Worm (Caenorhabditis elegans): ENCODE measurements around the gene F25B4.8.

The F25B4.8 gene

ce11 chrV:5717237-5717935, 25.9 kb upstream of the F25B4.8 start, which contains the start of gene rga-3:
Gene rga-3 (plus strand): TSS chrV:5717885.
- no peak for TF ChIP-seq egl-27 (tag; optimal IDR thresholded peaks at IDR 0.05)
- no peak for TF ChIP-seq sup-37 (GFP tag; optimal IDR thresholded peaks at IDR 0.05)
- TF ChIP-seq ztf-4 (tag; optimal IDR thresholded peaks at IDR 0.05), result no peak
- TF ChIP-seq hlh-4 (tag; optimal IDR thresholded peaks at IDR 0.05), result no peak
- no peak for TF ChIP-seq unc-98 (GFP tag; IDR thresholded peaks at IDR 0.05)
- TF ChIP-seq fkh-10 (GFP tag; optimal IDR thresholded peaks at IDR 0.05), result no peak
- no peak for TF ChIP-seq C16A3.4 (tag; optimal IDR thresholded peaks at IDR 0.05)
- no peak for TF ChIP-seq grh-1 (GFP tag; IDR thresholded peaks at IDR 0.05)
- no peak for TF ChIP-seq nhr-84 (tag; optimal IDR thresholded peaks at IDR 0.05)
- TF ChIP-seq fkh-8 (tag; optimal IDR thresholded peaks at IDR 0.05), result no peak
- TF ChIP-seq C34B4.2 (tag; optimal IDR thresholded peaks at IDR 0.05), result no peak
- no peak for TF ChIP-seq tlp-1 (tag; optimal IDR thresholded peaks at IDR 0.05)
- TF ChIP-seq unc-130 (tag; optimal IDR thresholded peaks at IDR 0.05), result no peak
- no peak for TF ChIP-seq ama-1 (optimal IDR thresholded peaks at IDR 0.05)
- no peak for TF ChIP-seq elt-2 (tag; optimal IDR thresholded peaks at IDR 0.05)
- TF ChIP-seq nhr-20 (tag; optimal IDR thresholded peaks at IDR 0.05), result no peak
- no peak for TF ChIP-seq irx-1 (tag; optimal IDR thresholded peaks at IDR 0.05)
- no peak for TF ChIP-seq elt-3 (tag; optimal IDR thresholded peaks at IDR 0.05)

DNA sequence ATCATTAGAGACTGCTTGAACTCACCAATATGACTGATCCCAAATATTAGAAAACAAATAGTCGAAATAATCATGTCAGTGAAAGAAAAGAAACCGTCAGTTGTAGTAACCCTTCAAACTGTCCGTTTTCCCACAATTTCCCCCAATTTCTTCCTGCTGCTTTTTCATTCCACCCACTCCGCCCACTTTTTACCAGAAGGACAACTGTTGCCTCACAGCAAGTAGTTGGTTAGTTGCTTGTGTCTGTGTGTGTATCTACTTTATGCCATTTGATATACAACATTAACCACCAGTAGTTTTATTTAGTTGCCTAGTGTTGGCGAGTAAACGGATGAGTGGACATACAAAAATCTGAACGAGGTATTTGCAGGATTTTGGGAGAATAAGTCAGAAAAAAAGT, 25.0 kb upstream of the F25B4.8 start, which contains the start of gene K09H11.9:
Gene K09H11.9, minus strand, starts transcription at position 101 of the 400 bp plus-strand sequence.
- TF ChIP-seq efl-1 (optimal IDR thresholded peaks at IDR 0.05) (no peak), efl-1 (GFP tag; optimal IDR thresholded peaks at IDR 0.05 in 1 of 2) (peak in 1 of 2 experiments; percentile 20), ztf-11 (tag; optimal IDR thresholded peaks at IDR 0.05) (no peak)

- no peak for TF ChIP-seq ceh-88 (GFP tag; IDR thresholded peaks at IDR 0.05)
- no peak for TF ChIP-seq lsy-2 (tag; optimal IDR thresholded peaks at IDR 0.05)
- no peak for TF ChIP-seq nhr-12 (tag; optimal IDR thresholded peaks at IDR 0.05)
- no peak for TF ChIP-seq snu-23 (GFP tag; optimal IDR thresholded peaks at IDR 0.05)
- TF ChIP-seq fkh-10 (GFP tag; optimal IDR thresholded peaks at IDR 0.05), result no peak
- TF ChIP-seq tlp-1 (tag; optimal IDR thresholded peaks at IDR 0.05), result no peak
- no peak for TF ChIP-seq efl-1 (optimal IDR thresholded peaks at IDR 0.05)
- TF ChIP-seq efl-1 (GFP tag; optimal IDR thresholded peaks at IDR 0.05 in 1 of 2), result no peak
- no peak for TF ChIP-seq C04F5.9 (tag; optimal IDR thresholded peaks at IDR 0.05)
- no peak for TF ChIP-seq zag-1 (tag; optimal IDR thresholded peaks at IDR 0.05)
- TF ChIP-seq ceh-82 (tag; optimal IDR thresholded peaks at IDR 0.05), result no peak
- TF ChIP-seq hlh-4 (tag; optimal IDR thresholded peaks at IDR 0.05), result no peak
- TF ChIP-seq pqm-1 (tag; optimal IDR thresholded peaks at IDR 0.05), result no peak
- no peak for TF ChIP-seq sox-4 (tag; optimal IDR thresholded peaks at IDR 0.05)
- no peak for TF ChIP-seq pag-3 (tag; optimal IDR thresholded peaks at IDR 0.05; ENCODE audit: borderline replicate concordance, insufficient read depth)
- TF ChIP-seq lin-14 (GFP tag; optimal IDR thresholded peaks at IDR 0.05), result no peak
These were observed 22.0 kb upstream of the F25B4.8 start for ce11 chrV:5713510-5713909.

DNA sequence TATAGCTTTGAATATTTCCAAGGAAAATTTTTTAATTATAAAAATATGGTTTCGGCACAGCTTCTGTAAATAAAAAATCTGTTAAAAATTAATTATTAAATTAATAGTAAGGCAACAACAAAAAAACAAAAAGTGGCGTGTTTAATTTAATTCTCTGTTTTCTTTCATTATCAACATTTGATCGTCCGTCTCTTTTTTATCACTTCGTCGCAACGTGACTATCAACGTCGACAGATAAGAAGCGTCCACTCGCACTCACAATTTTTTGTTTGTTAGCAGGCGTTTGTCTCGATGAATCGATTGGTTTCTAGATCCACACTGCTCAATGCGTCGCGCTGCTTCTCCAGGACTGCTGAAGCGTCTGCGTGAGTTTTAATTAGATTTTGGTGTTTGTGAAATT, 21.1 kb upstream of the F25B4.8 start, which contains the start of gene gcst-1:
Gene gcst-1, plus strand, starts transcription at position 277 of the 400 bp plus-strand sequence.
- TF ChIP-seq lin-35 (GFP tag; optimal IDR thresholded peaks at IDR 0.05) (peak in 1 of 2 experiments; percentile 23), skn-1 (tag; optimal IDR thresholded peaks at IDR 0.05) (no peak), elt-2 (tag; optimal IDR thresholded peaks at IDR 0.05) (peak; percentile 69), sptf-1 (tag; optimal IDR thresholded peaks at IDR 0.05) (no peak), hpl-2 (GFP tag; optimal IDR thresholded peaks at IDR 0.05) (no peak), mdl-1 (tag; optimal IDR thresholded peaks at IDR 0.05) (peak in 1 of 2 experiments; percentile 40), nhr-12 (tag; optimal IDR thresholded peaks at IDR 0.05) (no peak), mep-1 (tag; optimal IDR thresholded peaks at IDR 0.05) (no peak), nhr-28 (tag; optimal IDR thresholded peaks at IDR 0.05) (no peak), nhr-76 (tag; optimal IDR thresholded peaks at IDR 0.05) (no peak), grh-1 (GFP tag; IDR thresholded peaks at IDR 0.05) (no peak), ztf-11 (tag; optimal IDR thresholded peaks at IDR 0.05) (no peak), aly-2 (tag; optimal IDR thresholded peaks at IDR 0.05) (no peak), zip-4 (GFP tag; optimal IDR thresholded peaks at IDR 0.05) (no peak), xbp-1 (tag; optimal IDR thresholded peaks at IDR 0.05) (no peak), elt-3 (tag; optimal IDR thresholded peaks at IDR 0.05) (peak in 1 of 6 experiments; percentile 38), jun-1 (tag; optimal IDR thresholded peaks at IDR 0.05) (no peak), unc-62 (GFP tag; optimal IDR thresholded peaks at IDR 0.05) (no peak), vab-15 (tag; optimal IDR thresholded peaks at IDR 0.05) (no peak), unc-30 (tag; optimal IDR thresholded peaks at IDR 0.05) (no peak), ceh-82 (tag; optimal IDR thresholded peaks at IDR 0.05) (no peak), dsc-1 (tag; optimal IDR thresholded peaks at IDR 0.05) (no peak), fkh-8 (tag; optimal IDR thresholded peaks at IDR 0.05) (no peak)
